Fruit fly (Drosophila melanogaster) whole organism, embryonic: ENCODE data around the gene CG32246.
A peak's percentile ranks its signal among the peaks of the same experiment; 100 is the strongest.

Experiments
- Atf3 ChIP-seq: fragments of 200-800 bp; sonication (Bioruptor generic); optimal IDR thresholded peaks from 3 replicates; lab custom pipeline; 2016; ENCODE audit warnings: missing biosample characterization, missing genetic modification characterization
- Awh ChIP-seq: fragments of 200-800 bp; sonication (Bioruptor generic); IDR thresholded peaks from 2 replicates; pipeline ENCODE4, ENCODE4 v1.3.6; 2022; ENCODE audit warnings: missing biosample characterization, missing genetic modification characterization
- BEAF-32 ChIP-seq: fragments of 200-800 bp; sonication (Bioruptor generic); optimal IDR thresholded peaks from 3 replicates; lab custom pipeline; 2017; ENCODE audit warnings: missing biosample characterization, missing genetic modification characterization, mild to moderate bottlenecking, moderate library complexity, missing genetic modification reagents
- CG10462 ChIP-seq: fragments of 200-800 bp; sonication (Bioruptor generic); optimal IDR thresholded peaks from 2 replicates; lab custom pipeline; 2016; ENCODE audit warnings: missing biosample characterization, missing genetic modification characterization
- CG11247 ChIP-seq: fragments of 200-800 bp; sonication (Bioruptor generic); IDR thresholded peaks from 2 replicates; pipeline ENCODE4 v1.3.6; 2022; ENCODE audit warnings: missing biosample characterization, missing genetic modification characterization
- CG12219 ChIP-seq: fragments of 200-800 bp; sonication (Bioruptor generic); optimal IDR thresholded peaks from 3 replicates; lab custom pipeline; 2018; ENCODE audit warnings: missing biosample characterization, mild to moderate bottlenecking, missing genetic modification characterization
- CG1233 ChIP-seq: fragments of 200-800 bp; sonication (Bioruptor generic); optimal IDR thresholded peaks from 4 replicates; lab custom pipeline; 2018; ENCODE audit warnings: missing biosample characterization, mild to moderate bottlenecking, missing genetic modification characterization
- CG13296 ChIP-seq: fragments of 200-800 bp; sonication (Bioruptor generic); optimal IDR thresholded peaks from 3 replicates; lab custom pipeline; 2018; ENCODE audit warnings: missing biosample characterization, mild to moderate bottlenecking, missing genetic modification characterization
- CG14050 ChIP-seq: fragments of 200-800 bp; sonication (Bioruptor generic); IDR thresholded peaks from 3 replicates; pipeline ENCODE4 v1.3.6; 2022; ENCODE audit warnings: missing biosample characterization, missing genetic modification characterization
- CG1529 ChIP-seq: fragments of 200-800 bp; sonication (Bioruptor generic); optimal IDR thresholded peaks from 3 replicates; lab custom pipeline; 2018; ENCODE audit warnings: missing biosample characterization, missing genetic modification characterization
- CG15601 ChIP-seq: fragments of 200-800 bp; sonication (Bioruptor generic); optimal IDR thresholded peaks from 3 replicates; lab custom pipeline; 2019; ENCODE audit warnings: missing biosample characterization, mild to moderate bottlenecking, missing genetic modification characterization, moderate library complexity
- CG1647 ChIP-seq: fragments of 200-800 bp; sonication (Bioruptor generic); optimal IDR thresholded peaks from 3 replicates; lab custom pipeline; 2016; ENCODE audit warnings: missing biosample characterization, missing genetic modification characterization
- CG16813 ChIP-seq: fragments of 200-800 bp; sonication (Bioruptor generic); IDR thresholded peaks from 3 replicates; pipeline ENCODE4 v1.3.6; 2022; ENCODE audit warnings: missing biosample characterization, missing genetic modification characterization; ENCODE audit not compliant: partially characterized antibody
- CG17328 ChIP-seq: fragments of 200-800 bp; sonication (Bioruptor generic); IDR thresholded peaks from 2 replicates; pipeline ENCODE4 v1.3.6; 2022; ENCODE audit warnings: missing biosample characterization, missing genetic modification characterization
- CG17568 ChIP-seq: fragments of 200-800 bp; sonication (Bioruptor generic); optimal IDR thresholded peaks from 2 replicates; lab custom pipeline; 2018; ENCODE audit warnings: missing biosample characterization, mild to moderate bottlenecking, missing genetic modification characterization, moderate library complexity
- CG30020 ChIP-seq: fragments of 200-800 bp; optimal IDR thresholded peaks from 2 replicates; lab custom pipeline; 2019; ENCODE audit warnings: missing biosample characterization, mild to moderate bottlenecking, missing genetic modification characterization, moderate library complexity
- CG31224 ChIP-seq: fragments of 200-800 bp; sonication (Bioruptor generic); IDR thresholded peaks from 2 replicates; pipeline ENCODE4 v1.3.6; 2022; ENCODE audit warnings: missing biosample characterization, missing genetic modification characterization
- CG3995 ChIP-seq: fragments of 200-800 bp; sonication (Bioruptor generic); optimal IDR thresholded peaks from 3 replicates; lab custom pipeline; 2016; ENCODE audit warnings: missing biosample characterization, missing genetic modification characterization
- CG42726 ChIP-seq: fragments of 200-800 bp; sonication (Bioruptor generic); IDR thresholded peaks from 2 replicates; pipeline ENCODE4 v1.3.6; 2022; ENCODE audit warnings: missing biosample characterization, missing genetic modification characterization; ENCODE audit not compliant: partially characterized antibody
- CG4617 ChIP-seq: fragments of 200-800 bp; sonication (Bioruptor generic); optimal IDR thresholded peaks from 3 replicates; lab custom pipeline; 2016; ENCODE audit warnings: missing biosample characterization, missing genetic modification characterization, borderline replicate concordance
- CG4707 ChIP-seq: fragments of 200-800 bp; sonication (Bioruptor generic); optimal IDR thresholded peaks from 2 replicates; lab custom pipeline; 2018; ENCODE audit warnings: missing biosample characterization, mild to moderate bottlenecking, missing genetic modification characterization, moderate library complexity
- CG7963 ChIP-seq: fragments of 200-800 bp; sonication (Bioruptor generic); IDR thresholded peaks from 3 replicates; pipeline ENCODE4 v1.3.6; 2022; ENCODE audit warnings: missing biosample characterization, missing genetic modification characterization; ENCODE audit not compliant: partially characterized antibody
- CG8944 ChIP-seq: fragments of 200-800 bp; sonication (Bioruptor generic); optimal IDR thresholded peaks from 3 replicates; lab custom pipeline; 2016; ENCODE audit warnings: missing biosample characterization, missing genetic modification characterization
- CG9876 ChIP-seq: fragments of 200-800 bp; sonication (Bioruptor generic); optimal IDR thresholded peaks from 2 replicates; lab custom pipeline; 2016; ENCODE audit warnings: missing biosample characterization, missing genetic modification characterization
- D ChIP-seq, 2 experiments: fragments of 200-800 bp in 1 of 2; fragments of >200 bp in 1 of 2; sonication (Bioruptor generic) in 1 of 2; optimal IDR thresholded peaks; 2 replicates in 1 of 2; 3 replicates in 1 of 2; lab custom pipeline; 2017; ENCODE audit warnings: mild to moderate bottlenecking in 1 of 2, missing biosample characterization in 1 of 2, missing genetic modification characterization in 1 of 2, missing genetic modification reagents in 1 of 2
- E2f1 ChIP-seq: fragments of 200-800 bp; sonication (Bioruptor generic); IDR thresholded peaks from 2 replicates; pipeline ENCODE4 v1.3.6; 2022; ENCODE audit warnings: missing biosample characterization, missing genetic modification characterization
- Ets97D ChIP-seq: fragments of 200-800 bp; sonication (Bioruptor generic); optimal IDR thresholded peaks from 3 replicates; lab custom pipeline; 2016; ENCODE audit warnings: missing biosample characterization, missing genetic modification characterization
- HLH3B ChIP-seq: fragments of 200-800 bp; sonication (Bioruptor generic); IDR thresholded peaks from 2 replicates; pipeline ENCODE4 v1.3.6; 2022; ENCODE audit warnings: missing biosample characterization, missing genetic modification characterization
- Hmx ChIP-seq: fragments of 200-800 bp; sonication (Bioruptor generic); optimal IDR thresholded peaks from 2 replicates; lab custom pipeline; 2016; ENCODE audit warnings: missing biosample characterization, missing genetic modification characterization
- Hr39 ChIP-seq: fragments of >200 bp; optimal IDR thresholded peaks from 2 replicates; lab custom pipeline; 2017
- Lhr ChIP-seq: fragments of 200-800 bp; sonication (Bioruptor generic); optimal IDR thresholded peaks from 3 replicates; lab custom pipeline; 2017; ENCODE audit warnings: mild to moderate bottlenecking, missing biosample characterization, missing genetic modification reagents, missing genetic modification characterization
- Ssrp ChIP-seq: fragments of 200-800 bp; sonication (Bioruptor generic); optimal IDR thresholded peaks from 2 replicates; lab custom pipeline; 2018; ENCODE audit warnings: missing biosample characterization, mild to moderate bottlenecking, missing genetic modification characterization, moderate library complexity
- TFAM ChIP-seq: fragments of 200-800 bp; sonication (Bioruptor generic); optimal IDR thresholded peaks from 2 replicates; lab custom pipeline; 2017; ENCODE audit warnings: missing biosample characterization, missing genetic modification characterization, inconsistent platforms
- Usf ChIP-seq: fragments of 200-800 bp; sonication (Bioruptor generic); optimal IDR thresholded peaks from 2 replicates; lab custom pipeline; 2017; ENCODE audit warnings: missing genotype, missing biosample characterization, missing genetic modification characterization
- ato ChIP-seq: fragments of 200-800 bp; sonication (Bioruptor generic); IDR thresholded peaks from 2 replicates; pipeline ENCODE4 v1.3.6; 2022; ENCODE audit warnings: missing biosample characterization, missing genetic modification characterization; ENCODE audit not compliant: partially characterized antibody
- az2 ChIP-seq: fragments of 200-800 bp; sonication (Bioruptor generic); optimal IDR thresholded peaks from 3 replicates; lab custom pipeline; 2016; ENCODE audit warnings: missing biosample characterization, missing genetic modification characterization
- btn ChIP-seq: fragments of 200-800 bp; sonication (Bioruptor generic); optimal IDR thresholded peaks from 2 replicates; lab custom pipeline; 2016; ENCODE audit warnings: missing biosample characterization, missing genetic modification characterization
- esg ChIP-seq: fragments of 200-800 bp; sonication (Bioruptor generic); conservative IDR thresholded peaks from 2 replicates; pipeline ENCODE4 v1.3.6; 2022; ENCODE audit warnings: missing biosample characterization, missing genetic modification characterization
- fd102C ChIP-seq: fragments of 200-800 bp; sonication (Bioruptor generic); optimal IDR thresholded peaks from 2 replicates; lab custom pipeline; 2018; ENCODE audit warnings: missing biosample characterization, mild to moderate bottlenecking, missing genetic modification characterization, moderate library complexity
- hkb ChIP-seq, 2 experiments: fragments of 200-800 bp in 1 of 2; fragments of >200 bp in 1 of 2; sonication (Bioruptor generic) in 1 of 2; IDR thresholded peaks in 1 of 2; optimal IDR thresholded peaks in 1 of 2; 2 replicates each; pipeline versions ENCODE4 v1.3.6 to Lab custom; 2017 to 2022; ENCODE audit warnings: missing biosample characterization in 1 of 2, missing genetic modification characterization in 1 of 2
- kah ChIP-seq: fragments of 200-800 bp; sonication (Bioruptor generic); optimal IDR thresholded peaks from 2 replicates; lab custom pipeline; 2018; ENCODE audit warnings: missing biosample characterization, mild to moderate bottlenecking, missing genetic modification characterization
- klu ChIP-seq: fragments of 200-800 bp; sonication (Bioruptor generic); IDR thresholded peaks from 2 replicates; pipeline ENCODE4 v1.3.6; 2022; ENCODE audit warnings: missing biosample characterization, missing genetic modification characterization
- lilli ChIP-seq: fragments of 200-800 bp; sonication (Bioruptor generic); optimal IDR thresholded peaks from 3 replicates; lab custom pipeline; 2016; ENCODE audit warnings: missing biosample characterization, missing genetic modification characterization
- lola ChIP-seq, 3 experiments: fragments of >200 bp in 2 of 3; fragments of 200-800 bp in 1 of 3; sonication (Bioruptor generic) in 1 of 3; optimal IDR thresholded peaks; 2 replicates each; lab custom pipeline; 2017 to 2019; ENCODE audit warnings: missing biosample characterization in 3 of 3, missing genetic modification characterization in 3 of 3, mild to moderate bottlenecking in 1 of 3, moderate library complexity in 1 of 3
- phol ChIP-seq: fragments of 200-800 bp; sonication (Bioruptor generic); optimal IDR thresholded peaks from 3 replicates; lab custom pipeline; 2018; ENCODE audit warnings: missing biosample characterization, mild to moderate bottlenecking, missing genetic modification characterization, moderate library complexity
- sens ChIP-seq: fragments of 200-800 bp; sonication (Bioruptor generic); peaks from one replicate; lab custom pipeline; 2016; ENCODE audit warnings: missing biosample characterization, missing genetic modification characterization
- slp2 ChIP-seq: fragments of 200-800 bp; sonication (Bioruptor generic); optimal IDR thresholded peaks from 2 replicates; lab custom pipeline; 2016; ENCODE audit warnings: missing biosample characterization, missing genetic modification characterization
- tx ChIP-seq: fragments of 200-800 bp; sonication (Bioruptor generic); optimal IDR thresholded peaks from 2 replicates; lab custom pipeline; 2016; ENCODE audit warnings: missing biosample characterization, missing genetic modification characterization
- vfl ChIP-seq: fragments of 200-800 bp; sonication (Bioruptor generic); optimal IDR thresholded peaks from 2 replicates; lab custom pipeline; 2016; ENCODE audit warnings: missing biosample characterization, missing genetic modification characterization
- zf30C ChIP-seq: fragments of 200-800 bp; sonication (Bioruptor generic); optimal IDR thresholded peaks from 3 replicates; lab custom pipeline; 2018; ENCODE audit warnings: missing biosample characterization, mild to moderate bottlenecking, missing genetic modification characterization

Gene CG32246

dm6 chr3L:4613083-4613482 lies 7.9 kb upstream of the CG32246 start (continued):
- TF ChIP-seq CG4617 (peak; percentile 66), Awh (GFP tag; lab: Robert Waterston, UW) (peak; percentile 94), CG12219 (peak; percentile 89), HLH3B (peak; percentile 96), TFAM (peak; percentile 84), CG1529 (GFP tag; lab: Kevin White, UChicago) (peak; percentile 90), CG31224 (GFP tag; lab: Robert Waterston, UW) (peak; percentile 80), tx (GFP tag; lab: Kevin White, UChicago) (peak; percentile 63), CG17568 (GFP tag; lab: Kevin White, UChicago) (peak; percentile 93), CG1233 (GFP tag; lab: Kevin White, UChicago) (peak; percentile 95), CG42726 (no peak), CG14050 (GFP tag; lab: Robert Waterston, UW) (peak; percentile 86), CG11247 (GFP tag; lab: Robert Waterston, UW) (peak; percentile 92), CG10462 (GFP tag; lab: Kevin White, UChicago) (peak; percentile 84), az2 (peak; percentile 93), CG16813 (GFP tag; lab: Robert Waterston, UW) (no peak), Ets97D (GFP tag; lab: Kevin White, UChicago) (peak; percentile 80), CG4707 (GFP tag; lab: Kevin White, UChicago) (peak; percentile 82), CG30020 (peak; percentile 66), ato (GFP tag; lab: Robert Waterston, UW) (no peak), E2f1 (GFP tag; lab: Robert Waterston, UW) (peak; percentile 94), klu (GFP tag; lab: Robert Waterston, UW) (peak; percentile 84), CG17328 (GFP tag; lab: Robert Waterston, UW) (peak; percentile 90), btn (peak; percentile 88), vfl (GFP tag; lab: Kevin White, UChicago) (peak; percentile 60), hkb (optimal IDR thresholded peaks at IDR 0.05; lab: Kevin White, UChicago) (no peak), hkb (GFP tag; IDR thresholded peaks at IDR 0.05; lab: Robert Waterston, UW) (peak; percentile 96), CG3995 (GFP tag; lab: Kevin White, UChicago) (peak; percentile 57), CG15601 (tag; lab: Kevin White, UChicago) (peak; percentile 92), CG8944 (peak; percentile 68), esg (peak; percentile 90), lilli (peak; percentile 87), slp2 (GFP tag; lab: Kevin White, UChicago) (peak; percentile 76), Atf3 (GFP tag; lab: Kevin White, UChicago) (peak; percentile 75), BEAF-32 (no peak), fd102C (GFP tag; lab: Kevin White, UChicago) (peak; percentile 78), Ssrp (tag; lab: Kevin White, UChicago) (peak; percentile 90), Hmx (GFP tag; lab: Kevin White, UChicago) (peak; percentile 68), CG9876 (GFP tag; lab: Kevin White, UChicago) (peak; percentile 70), lola (GFP tag; optimal IDR thresholded peaks at IDR 0.05; lab: Kevin White, UChicago) (peak in 1 of 3 experiments; percentile 90), CG1647 (peak; percentile 93), sens (GFP tag; lab: Kevin White, UChicago) (peak; percentile 99), Lhr (peak; percentile 86), phol (tag; lab: Kevin White, UChicago) (peak; percentile 94), kah (GFP tag; lab: Kevin White, UChicago) (peak; percentile 85), Hr39 (lab: Kevin White, UChicago) (no peak), zf30C (GFP tag; lab: Kevin White, UChicago) (no peak), D (optimal IDR thresholded peaks at IDR 0.05; lab: Kevin White, UChicago) (no peak), D (GFP tag; optimal IDR thresholded peaks at IDR 0.05; lab: Kevin White, UChicago) (peak; percentile 95), CG7963 (no peak), Usf (GFP tag; lab: Kevin White, UChicago) (peak; percentile 65), CG13296 (GFP tag; lab: Kevin White, UChicago) (peak; percentile 91)
